Worm (Caenorhabditis elegans) whole organism, mixed stage, embryonic: ENCODE data around the gene fbxa-71.

Experiments
- blmp-1 ChIP-seq: fragments of 150-350 bp; optimal IDR thresholded peaks from 2 replicates; lab custom pipeline; 2014; ENCODE audit warnings: missing biosample characterization, missing genetic modification characterization
- ceh-43 ChIP-seq: fragments of 200-800 bp; sonication (Bioruptor generic); optimal IDR thresholded peaks from 2 replicates; lab custom pipeline; 2018; ENCODE audit warnings: mild to moderate bottlenecking, missing genetic modification characterization, moderate library complexity, missing compliant biosample characterization
- ces-1 ChIP-seq: fragments of 150-350 bp; optimal IDR thresholded peaks from 2 replicates; lab custom pipeline; 2014; ENCODE audit warnings: missing biosample characterization, missing genetic modification reagents, missing genetic modification characterization
- lin-13 ChIP-seq: fragments of 150-350 bp; optimal IDR thresholded peaks from 2 replicates; lab custom pipeline; 2014; ENCODE audit warnings: missing biosample characterization, missing genetic modification characterization
- nhr-237 ChIP-seq: fragments of 150-350 bp; optimal IDR thresholded peaks from 2 replicates; lab custom pipeline; 2014; ENCODE audit warnings: missing biosample characterization, missing genetic modification characterization
- nhr-28 ChIP-seq: fragments of 150-350 bp; optimal IDR thresholded peaks from 2 replicates; lab custom pipeline; 2014; ENCODE audit warnings: missing biosample characterization, missing genetic modification characterization
- pha-4 ChIP-seq: fragments of 150-350 bp; optimal IDR thresholded peaks from 2 replicates; lab custom pipeline; 2018; ENCODE audit warnings: missing biosample characterization, missing genetic modification reagents, missing genetic modification characterization
- tbx-8 ChIP-seq: fragments of 200-800 bp; sonication (Bioruptor generic); optimal IDR thresholded peaks from 2 replicates; lab custom pipeline; 2018; ENCODE audit warnings: mild to moderate bottlenecking, missing genetic modification characterization, moderate library complexity, missing compliant biosample characterization
- unc-62 ChIP-seq: fragments of 150-350 bp; optimal IDR thresholded peaks from 2 replicates; lab custom pipeline; 2014; ENCODE audit warnings: missing biosample characterization, missing genetic modification reagents, missing genetic modification characterization

ce11 chrIII:2239587-2240144, 16.0 kb upstream of the fbxa-71 start, which contains the start of gene C39B5.10:
- TF ChIP-seq ces-1: no peak
- TF ChIP-seq unc-62 (GFP tag; lab: Kevin White, UChicago): no peak
- TF ChIP-seq ceh-43 (GFP tag; lab: Kevin White, UChicago): no peak
- no peak for TF ChIP-seq tbx-8
- TF ChIP-seq pha-4: no peak
- no peak for TF ChIP-seq nhr-237 (tag; lab: Kevin White, UChicago)
- TF ChIP-seq blmp-1 (tag; lab: Kevin White, UChicago): no peak
- TF ChIP-seq nhr-28: no peak
- TF ChIP-seq lin-13 (tag; lab: Kevin White, UChicago): no peak
